Fruit fly (Drosophila melanogaster) whole organism, prepupa: ENCODE results near the gene tst.

Experiments used
- Blimp-1 ChIP-seq: fragments of 200-800 bp; sonication (Bioruptor generic); optimal IDR thresholded peaks from 3 replicates; lab custom pipeline; 2017; ENCODE audit warnings: missing biosample characterization, missing genetic modification characterization, mild to moderate bottlenecking, moderate library complexity, missing genetic modification reagents
- CG10669 ChIP-seq: fragments of 200-800 bp; sonication (Bioruptor generic); optimal IDR thresholded peaks from 3 replicates; lab custom pipeline; 2018; ENCODE audit warnings: missing biosample characterization, mild to moderate bottlenecking, missing genetic modification characterization, moderate library complexity
- CG11294 ChIP-seq: fragments of 200-800 bp; sonication (Bioruptor generic); IDR thresholded peaks from 2 replicates; pipeline ENCODE4 v1.3.6; 2022; ENCODE audit warnings: missing biosample characterization, missing genetic modification characterization
- CG15336 ChIP-seq: fragments of 200-800 bp; sonication (Bioruptor generic); IDR thresholded peaks from 2 replicates; pipeline ENCODE4 v1.3.6; 2022; ENCODE audit warnings: missing biosample characterization, missing genetic modification characterization
- CG3032 ChIP-seq: fragments of 200-800 bp; optimal IDR thresholded peaks from 2 replicates; lab custom pipeline; 2019; ENCODE audit warnings: missing biosample characterization, mild to moderate bottlenecking, missing genetic modification characterization, moderate library complexity
- CG31627 ChIP-seq: fragments of 200-800 bp; sonication (Bioruptor generic); optimal IDR thresholded peaks from 3 replicates; lab custom pipeline; 2016; ENCODE audit warnings: missing biosample characterization, missing genetic modification characterization
- CG3919 ChIP-seq: fragments of 200-800 bp; sonication (Bioruptor generic); optimal IDR thresholded peaks from 3 replicates; lab custom pipeline; 2016; ENCODE audit warnings: missing biosample characterization, missing genetic modification characterization
- CG6163 ChIP-seq: fragments of 200-800 bp; sonication (Bioruptor generic); IDR thresholded peaks from 3 replicates; pipeline ENCODE4 v1.3.6; 2022; ENCODE audit warnings: missing biosample characterization, missing genetic modification characterization
- CG6276 ChIP-seq: fragments of 200-800 bp; sonication (Bioruptor generic); optimal IDR thresholded peaks from 2 replicates; lab custom pipeline; 2017; ENCODE audit warnings: missing biosample characterization, mild to moderate bottlenecking, missing genetic modification characterization
- CG6808 ChIP-seq: fragments of 200-800 bp; sonication (Bioruptor generic); optimal IDR thresholded peaks from 3 replicates; lab custom pipeline; 2017; ENCODE audit warnings: missing biosample characterization, missing genetic modification characterization, mild to moderate bottlenecking, moderate library complexity, missing genetic modification reagents
- CG7368 ChIP-seq: fragments of 200-800 bp; sonication (Bioruptor generic); optimal IDR thresholded peaks from 3 replicates; lab custom pipeline; 2016; ENCODE audit warnings: missing biosample characterization, missing genetic modification characterization
- CG8119 ChIP-seq: fragments of 200-800 bp; sonication (Bioruptor generic); IDR thresholded peaks from 3 replicates; pipeline ENCODE4 v1.3.6; 2022; ENCODE audit warnings: missing biosample characterization, missing genetic modification characterization
- CG8632 ChIP-seq: fragments of 200-800 bp; sonication (Bioruptor generic); optimal IDR thresholded peaks from 3 replicates; lab custom pipeline; 2016; ENCODE audit warnings: missing biosample characterization, missing genetic modification characterization
- CG9139 ChIP-seq: fragments of 200-800 bp; sonication (Bioruptor generic); optimal IDR thresholded peaks from 3 replicates; lab custom pipeline; 2017; ENCODE audit warnings: missing biosample characterization, mild to moderate bottlenecking, missing genetic modification characterization
- Eip75B ChIP-seq: fragments of 200-800 bp; sonication (Bioruptor generic); optimal IDR thresholded peaks from 3 replicates; lab custom pipeline; 2016; ENCODE audit warnings: missing biosample characterization, missing genetic modification characterization
- Eip78C ChIP-seq: fragments of 200-800 bp; sonication (Bioruptor generic); peaks from one replicate; lab custom pipeline; 2016; ENCODE audit warnings: missing biosample characterization, missing genetic modification characterization
- Eip93F ChIP-seq: fragments of 200-800 bp; sonication (Bioruptor generic); optimal IDR thresholded peaks from 2 replicates; lab custom pipeline; 2016; ENCODE audit warnings: missing biosample characterization, mild to moderate bottlenecking, missing genetic modification characterization
- Ets96B ChIP-seq: fragments of 200-800 bp; optimal IDR thresholded peaks from 2 replicates; lab custom pipeline; 2019; ENCODE audit warnings: missing biosample characterization, mild to moderate bottlenecking, missing genetic modification characterization, moderate library complexity
- Hr4 ChIP-seq: fragments of 200-800 bp; sonication (Bioruptor generic); optimal IDR thresholded peaks from 3 replicates; lab custom pipeline; 2016; ENCODE audit warnings: missing biosample characterization, missing genetic modification characterization
- Met ChIP-seq: fragments of 200-800 bp; sonication (Bioruptor generic); optimal IDR thresholded peaks from 3 replicates; lab custom pipeline; 2016; ENCODE audit warnings: missing biosample characterization, missing genetic modification characterization
- OdsH ChIP-seq: fragments of 200-800 bp; sonication (Bioruptor generic); optimal IDR thresholded peaks from 3 replicates; lab custom pipeline; 2016; ENCODE audit warnings: missing biosample characterization, missing genetic modification characterization
- Smox ChIP-seq: fragments of 200-800 bp; sonication (Bioruptor generic); optimal IDR thresholded peaks from 3 replicates; lab custom pipeline; 2016; ENCODE audit warnings: missing biosample characterization, missing genetic modification characterization
- Sox102F ChIP-seq: fragments of 200-800 bp; sonication (Bioruptor generic); optimal IDR thresholded peaks from 2 replicates; lab custom pipeline; 2016; ENCODE audit warnings: missing biosample characterization, mild to moderate bottlenecking, missing genetic modification characterization
- Sox14 ChIP-seq: fragments of 200-800 bp; sonication (Bioruptor generic); optimal IDR thresholded peaks from 3 replicates; lab custom pipeline; 2016; ENCODE audit warnings: missing biosample characterization, missing genetic modification characterization
- achi ChIP-seq: fragments of 200-800 bp; sonication (Bioruptor generic); optimal IDR thresholded peaks from 3 replicates; lab custom pipeline; 2016; ENCODE audit warnings: missing biosample characterization, missing genetic modification characterization
- dac ChIP-seq: fragments of 200-800 bp; sonication (Bioruptor generic); optimal IDR thresholded peaks from 2 replicates; lab custom pipeline; 2017; ENCODE audit warnings: missing biosample characterization, mild to moderate bottlenecking, missing genetic modification characterization
- dsx ChIP-seq: fragments of 200-800 bp; optimal IDR thresholded peaks from 3 replicates; lab custom pipeline; 2019; ENCODE audit warnings: missing biosample characterization, mild to moderate bottlenecking, missing genetic modification characterization, moderate library complexity; ENCODE audit not compliant: poor library complexity, severe bottlenecking
- eg ChIP-seq: fragments of 200-800 bp; sonication (Bioruptor generic); IDR thresholded peaks from 3 replicates; pipeline ENCODE4 v1.3.6; 2022; ENCODE audit warnings: missing biosample characterization, missing genetic modification characterization
- esn ChIP-seq: fragments of 200-800 bp; sonication (Bioruptor generic); optimal IDR thresholded peaks from 2 replicates; lab custom pipeline; 2016; ENCODE audit warnings: missing biosample characterization, mild to moderate bottlenecking, missing genetic modification characterization, moderate library complexity
- fd59A ChIP-seq: fragments of 200-800 bp; sonication (Bioruptor generic); optimal IDR thresholded peaks from 2 replicates; lab custom pipeline; 2017; ENCODE audit warnings: missing biosample characterization, mild to moderate bottlenecking, missing genetic modification characterization, missing genetic modification reagents
- lz ChIP-seq: fragments of 200-800 bp; sonication (Bioruptor generic); optimal IDR thresholded peaks from 3 replicates; lab custom pipeline; 2016; ENCODE audit warnings: missing biosample characterization, missing genetic modification characterization
- net ChIP-seq: fragments of 200-800 bp; sonication (Bioruptor generic); optimal IDR thresholded peaks from 3 replicates; lab custom pipeline; 2016; ENCODE audit warnings: missing biosample characterization, missing genetic modification characterization
- pdm3 ChIP-seq: fragments of 200-800 bp; sonication (Bioruptor generic); optimal IDR thresholded peaks from 3 replicates; lab custom pipeline; 2016; ENCODE audit warnings: missing biosample characterization, missing genetic modification characterization
- svp ChIP-seq: fragments of 200-800 bp; sonication (Bioruptor generic); peaks from one replicate; lab custom pipeline; 2016; ENCODE audit warnings: missing biosample characterization, missing genetic modification characterization
- topi ChIP-seq: fragments of 200-800 bp; sonication (Bioruptor generic); optimal IDR thresholded peaks from 3 replicates; lab custom pipeline; 2016; ENCODE audit warnings: missing biosample characterization, missing genetic modification characterization
- vri ChIP-seq: fragments of 200-800 bp; sonication (Bioruptor generic); optimal IDR thresholded peaks from 3 replicates; lab custom pipeline; 2016; ENCODE audit warnings: missing biosample characterization, mild to moderate bottlenecking, missing genetic modification characterization

Gene tst

DNA sequence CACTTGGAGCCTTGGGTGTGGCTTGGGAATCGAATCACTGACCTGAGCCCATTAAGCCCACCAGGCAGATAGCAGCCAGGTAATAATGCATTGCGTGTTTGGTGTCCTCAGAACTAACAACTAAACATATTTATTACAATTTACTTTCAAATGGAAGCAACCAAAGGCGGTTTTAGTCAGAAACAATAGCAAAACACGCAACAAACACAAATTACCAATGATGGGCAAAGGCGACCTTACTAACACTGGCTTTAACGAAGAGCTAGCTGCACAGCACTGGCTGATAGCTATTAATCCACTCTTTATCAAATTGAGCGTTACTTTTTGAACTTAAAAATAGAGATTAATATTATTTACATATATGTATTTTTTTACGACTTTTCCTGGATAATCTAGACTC lies 9.6 kb downstream of the tst start, which contains the start of gene udt:
TSS of gene udt (minus strand) at position 249 of the 400 bp plus-strand sequence.
- no peak for TF ChIP-seq net (GFP tag; lab: Kevin White, UChicago)
- no peak for TF ChIP-seq esn (GFP tag; lab: Kevin White, UChicago)
- no peak for TF ChIP-seq dac
- peak; percentile 17 for TF ChIP-seq CG3919 (GFP tag; lab: Kevin White, UChicago)
- TF ChIP-seq CG6276 (GFP tag; lab: Kevin White, UChicago), result no peak
- no peak for TF ChIP-seq Met (GFP tag; lab: Kevin White, UChicago)
- no peak for TF ChIP-seq CG11294
- TF ChIP-seq CG6808 (GFP tag; lab: Kevin White, UChicago), result no peak
- no peak for TF ChIP-seq Eip93F
- no peak for TF ChIP-seq CG8119 (GFP tag; lab: Robert Waterston, UW)
- TF ChIP-seq CG15336 (GFP tag; lab: Robert Waterston, UW), result no peak
- TF ChIP-seq vri (GFP tag; lab: Kevin White, UChicago), result peak; percentile 18
- TF ChIP-seq CG3032 (tag; lab: Kevin White, UChicago), result no peak
- peak; percentile 33 for TF ChIP-seq svp (GFP tag; lab: Kevin White, UChicago)
- TF ChIP-seq Eip75B (GFP tag; lab: Kevin White, UChicago), result no peak
- TF ChIP-seq dsx (GFP tag; lab: Kevin White, UChicago), result no peak
- TF ChIP-seq fd59A (GFP tag; lab: Kevin White, UChicago), result no peak
- TF ChIP-seq achi (GFP tag; lab: Kevin White, UChicago), result no peak
- TF ChIP-seq CG6163 (GFP tag; lab: Robert Waterston, UW), result peak; percentile 24; the same call in 2 of the 3 replicates
- TF ChIP-seq Ets96B (tag; lab: Kevin White, UChicago), result no peak
- TF ChIP-seq, all 60 proteins: peak for 4

DNA sequence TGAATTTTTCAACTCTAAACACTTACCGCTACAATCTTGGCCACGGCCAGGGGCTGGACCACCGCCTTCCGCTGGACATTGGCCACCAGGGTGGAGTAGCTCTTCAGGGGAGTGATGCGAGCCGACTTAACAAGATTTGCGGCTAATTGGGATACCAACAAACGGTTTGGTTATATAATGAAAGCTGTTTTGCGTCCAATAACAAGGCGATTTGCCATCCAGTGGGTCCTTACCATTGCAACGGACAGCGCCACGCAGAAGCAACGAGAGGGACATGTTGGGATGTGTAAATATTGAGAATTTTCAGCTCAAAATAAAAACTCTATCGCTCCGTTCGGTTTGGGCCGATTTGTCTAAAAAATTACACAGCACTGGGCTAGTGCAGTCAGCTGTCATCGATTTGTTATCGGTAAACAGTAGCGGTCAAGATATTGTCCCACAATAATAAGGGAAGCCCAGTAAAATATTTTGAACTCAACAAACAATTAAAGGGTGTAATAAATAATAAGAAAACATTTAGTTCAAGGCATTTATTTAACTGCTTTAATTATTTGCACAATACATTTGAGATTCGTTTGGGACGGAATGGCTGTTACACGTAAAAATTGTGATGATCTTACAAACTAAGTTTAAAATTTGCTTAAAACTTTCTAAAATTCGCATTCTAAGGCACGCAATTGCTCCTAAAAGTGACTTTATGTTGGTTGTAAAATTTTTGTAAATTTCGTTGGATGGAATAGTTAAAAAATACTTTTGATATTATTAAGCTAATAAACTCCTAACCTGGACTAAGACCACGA lies 12.2 kb downstream of the tst start, which contains the start of gene SdhD:
TSS of gene SdhD (minus strand) at position 382 of the 800 bp plus-strand sequence.
- TF ChIP-seq vri (GFP tag; lab: Kevin White, UChicago), result peak; percentile 47
- TF ChIP-seq pdm3 (GFP tag; lab: Kevin White, UChicago), result peak; percentile 31
- no peak for TF ChIP-seq net (GFP tag; lab: Kevin White, UChicago)
- TF ChIP-seq CG10669 (GFP tag; lab: Kevin White, UChicago), result peak; percentile 7
- TF ChIP-seq eg (GFP tag; lab: Robert Waterston, UW), result no peak
- peak; percentile 12 for TF ChIP-seq CG31627
- TF ChIP-seq Hr4 (GFP tag; lab: Kevin White, UChicago), result peak; percentile 28
- TF ChIP-seq CG11294, result no peak
- no peak for TF ChIP-seq CG6276 (GFP tag; lab: Kevin White, UChicago)
- TF ChIP-seq CG7368, result peak; percentile 9
- TF ChIP-seq Smox (GFP tag; lab: Kevin White, UChicago), result peak; percentile 20
- TF ChIP-seq Sox102F (GFP tag; lab: Kevin White, UChicago), result peak; percentile 14
- TF ChIP-seq CG3919 (GFP tag; lab: Kevin White, UChicago), result peak; percentile 47
- no peak for TF ChIP-seq Blimp-1 (GFP tag; lab: Kevin White, UChicago)
- 0 out of 3 replicates have a peak, but pooled peaks have one; percentile 17 for TF ChIP-seq CG6163 (GFP tag; lab: Robert Waterston, UW)
- peak; percentile 10 for TF ChIP-seq Sox14 (GFP tag; lab: Kevin White, UChicago)
- TF ChIP-seq Eip78C (GFP tag; lab: Kevin White, UChicago), result peak; percentile 75
- TF ChIP-seq CG9139 (GFP tag; lab: Kevin White, UChicago), result no peak
- TF ChIP-seq Met (GFP tag; lab: Kevin White, UChicago), result peak; percentile 51
- TF ChIP-seq svp (GFP tag; lab: Kevin White, UChicago), result peak; percentile 59
- TF ChIP-seq esn (GFP tag; lab: Kevin White, UChicago), result peak; percentile 37
- TF ChIP-seq CG8632 (GFP tag; lab: Kevin White, UChicago), result peak; percentile 2
- TF ChIP-seq OdsH (GFP tag; lab: Kevin White, UChicago), result no peak
- peak; percentile 9 for TF ChIP-seq topi
- TF ChIP-seq lz (GFP tag; lab: Kevin White, UChicago), result peak; percentile 24
- TF ChIP-seq achi (GFP tag; lab: Kevin White, UChicago), result peak; percentile 23
- TF ChIP-seq Eip93F, result no peak
- TF ChIP-seq, all 60 proteins: peak for 19
